ENCODE assay signal across 1 fruit fly cellular context in the genomic region with DNA sequence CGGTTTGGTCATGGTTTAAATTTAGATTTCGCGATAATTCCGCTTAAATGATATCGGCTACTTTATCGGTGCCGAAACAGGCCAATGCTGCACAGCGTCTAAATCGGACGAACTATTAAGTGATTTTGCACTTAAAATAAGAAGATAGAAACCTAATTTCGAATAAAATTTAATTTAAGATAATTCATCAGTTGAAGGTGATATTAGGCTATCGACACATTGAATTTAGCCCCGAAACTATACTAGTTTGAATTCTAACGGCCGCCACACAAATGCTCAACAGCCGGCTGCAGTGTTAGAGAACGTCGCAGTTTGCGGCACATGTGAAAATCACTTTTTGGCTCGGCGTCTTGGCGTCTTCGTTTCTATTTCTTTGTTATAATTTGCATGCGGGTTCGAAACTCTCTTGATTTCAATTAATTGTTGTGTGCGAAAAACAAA.
TF ChIP-seq lines count a peak whose summit lies in the region.

sle (plus strand) TSS at position 293 of the 441 bp plus-strand sequence.

TF ChIP-seq in whole organism, embryonic, 481 proteins besides CTCF, POLR2A, EP300 and RAD21 (continued from another document and continues in another):
- TF ChIP-seq CG15269 (tag; optimal IDR thresholded peaks at IDR 0.05; lab: Kevin White, UChicago) (no peak), CG30431 (GFP tag; optimal IDR thresholded peaks at IDR 0.05; lab: Kevin White, UChicago) (peak; percentile 26), HmgZ (tag; optimal IDR thresholded peaks at IDR 0.05; lab: Kevin White, UChicago) (peak; percentile 90), slou (GFP tag; optimal IDR thresholded peaks at IDR 0.05; lab: Kevin White, UChicago) (no peak), CG15514 (GFP tag; optimal IDR thresholded peaks at IDR 0.05; lab: Kevin White, UChicago) (peak; percentile 83), pfk (GFP tag; optimal IDR thresholded peaks at IDR 0.05; lab: Kevin White, UChicago) (no peak), CG9817 (tag; optimal IDR thresholded peaks at IDR 0.05; lab: Kevin White, UChicago) (peak; percentile 32), ac (GFP tag; optimal IDR thresholded peaks at IDR 0.05; lab: Kevin White, UChicago) (no peak), CG10462 (GFP tag; optimal IDR thresholded peaks at IDR 0.05; lab: Kevin White, UChicago) (peak; percentile 27), Oaz (GFP tag; IDR thresholded peaks at IDR 0.05; lab: Robert Waterston, UW) (no peak), Awh (GFP tag; IDR thresholded peaks at IDR 0.05; lab: Robert Waterston, UW) (no peak), CG11456 (GFP tag; IDR thresholded peaks at IDR 0.05; lab: Robert Waterston, UW) (no peak), Poxn (GFP tag; IDR thresholded peaks at IDR 0.05; lab: Robert Waterston, UW) (no peak), sqz (GFP tag; optimal IDR thresholded peaks at IDR 0.05; lab: Kevin White, UChicago) (no peak), Dll (GFP tag; IDR thresholded peaks at IDR 0.05; lab: Robert Waterston, UW; ENCODE audit: partially characterized antibody) (peak; percentile 64; the same call in 2 of the 4 replicates), Gsc (GFP tag; IDR thresholded peaks at IDR 0.05; lab: Robert Waterston, UW) (no peak), chm (GFP tag; IDR thresholded peaks at IDR 0.05; lab: Robert Waterston, UW) (no peak), CG1647 (GFP tag; optimal IDR thresholded peaks at IDR 0.05; lab: Kevin White, UChicago) (peak; percentile 35), CG10267 (tag; optimal IDR thresholded peaks at IDR 0.05; lab: Kevin White, UChicago) (peak; percentile 99), CG6254 (GFP tag; optimal IDR thresholded peaks at IDR 0.05; lab: Kevin White, UChicago) (no peak), CG17612 (GFP tag; IDR thresholded peaks at IDR 0.05; lab: Robert Waterston, UW) (no peak), HLHmδ (GFP tag; optimal IDR thresholded peaks at IDR 0.05; lab: Kevin White, UChicago) (no peak), CG12769 (tag; optimal IDR thresholded peaks at IDR 0.05; lab: Kevin White, UChicago) (no peak), Mes4 (GFP tag; optimal IDR thresholded peaks at IDR 0.05; lab: Kevin White, UChicago) (peak; percentile 38), Eip74EF (GFP tag; optimal IDR thresholded peaks at IDR 0.05; lab: Kevin White, UChicago) (no peak), CG3838 (GFP tag; optimal IDR thresholded peaks at IDR 0.05; lab: Kevin White, UChicago) (no peak), ato (GFP tag; IDR thresholded peaks at IDR 0.05; lab: Robert Waterston, UW; ENCODE audit: partially characterized antibody) (no peak), YL-1 (GFP tag; optimal IDR thresholded peaks at IDR 0.05; lab: Kevin White, UChicago) (peak; percentile 89), seq (GFP tag; IDR thresholded peaks at IDR 0.05; lab: Robert Waterston, UW) (no peak), chn (GFP tag; optimal IDR thresholded peaks at IDR 0.05; lab: Kevin White, UChicago) (peak; percentile 66), trem (tag; optimal IDR thresholded peaks at IDR 0.05; lab: Kevin White, UChicago) (peak; percentile 81), jing (GFP tag; optimal IDR thresholded peaks at IDR 0.05; lab: Kevin White, UChicago) (no peak), CG33213 (GFP tag; optimal IDR thresholded peaks at IDR 0.05; lab: Kevin White, UChicago) (peak; percentile 42), CG10431 (GFP tag; optimal IDR thresholded peaks at IDR 0.05; lab: Kevin White, UChicago) (peak; percentile 45), CG17385 (GFP tag; optimal IDR thresholded peaks at IDR 0.05; lab: Kevin White, UChicago) (peak; percentile 78), ATbp (GFP tag; optimal IDR thresholded peaks at IDR 0.05; lab: Kevin White, UChicago) (no peak), en (GFP tag; optimal IDR thresholded peaks at IDR 0.05; lab: Kevin White, UChicago) (no peak), hth (optimal IDR thresholded peaks at IDR 0.05; lab: Kevin White, UChicago) (no peak), CG2889 (GFP tag; IDR thresholded peaks at IDR 0.05; lab: Robert Waterston, UW) (0 out of 3 replicates have a peak, but pooled peaks have one; percentile 12), CG14667 (GFP tag; IDR thresholded peaks at IDR 0.05; lab: Robert Waterston, UW) (no peak), btn (GFP tag; optimal IDR thresholded peaks at IDR 0.05; lab: Kevin White, UChicago) (peak; percentile 21), CG34224 (GFP tag; IDR thresholded peaks at IDR 0.05; lab: Robert Waterston, UW; ENCODE audit: partially characterized antibody) (peak; percentile 42; the same call in 1 of the 3 replicates), Atf6 (GFP tag; IDR thresholded peaks at IDR 0.05; lab: Robert Waterston, UW) (peak; percentile 58; the same call in 1 of the 2 replicates), sna (GFP tag; IDR thresholded peaks at IDR 0.05; lab: Robert Waterston, UW; ENCODE audit: partially characterized antibody) (no peak), Ravus (GFP tag; IDR thresholded peaks at IDR 0.05; lab: Robert Waterston, UW) (no peak), sisA (GFP tag; IDR thresholded peaks at IDR 0.05; lab: Robert Waterston, UW) (no peak), repo (GFP tag; optimal IDR thresholded peaks at IDR 0.05; lab: Kevin White, UChicago) (peak; percentile 42), sr (GFP tag; IDR thresholded peaks at IDR 0.05; lab: Robert Waterston, UW) (no peak), CG2678 (tag; optimal IDR thresholded peaks at IDR 0.05; lab: Kevin White, UChicago) (no peak), lov (optimal IDR thresholded peaks at IDR 0.05; lab: Kevin White, UChicago) (no peak), lov (GFP tag; IDR thresholded peaks at IDR 0.05; lab: Robert Waterston, UW) (no peak), fd3F (GFP tag; optimal IDR thresholded peaks at IDR 0.05; lab: Kevin White, UChicago) (peak; percentile 3), unpg (GFP tag; optimal IDR thresholded peaks at IDR 0.05; lab: Kevin White, UChicago) (no peak), Dp (GFP tag; optimal IDR thresholded peaks at IDR 0.05; lab: Kevin White, UChicago) (peak; percentile 82), vfl (GFP tag; optimal IDR thresholded peaks at IDR 0.05; lab: Kevin White, UChicago) (peak; percentile 32), nmo (GFP tag; optimal IDR thresholded peaks at IDR 0.05; lab: Kevin White, UChicago) (peak; percentile 61), CG11695 (GFP tag; IDR thresholded peaks at IDR 0.05; lab: Robert Waterston, UW) (no peak), lbe (GFP tag; optimal IDR thresholded peaks at IDR 0.05; lab: Kevin White, UChicago) (no peak), emc (GFP tag; optimal IDR thresholded peaks at IDR 0.05; lab: Kevin White, UChicago) (no peak), Sox100B (GFP tag; optimal IDR thresholded peaks at IDR 0.05; lab: Kevin White, UChicago) (no peak), twi (tag; optimal IDR thresholded peaks at IDR 0.05; lab: Kevin White, UChicago) (peak; percentile 68), CG8359 (GFP tag; optimal IDR thresholded peaks at IDR 0.05; lab: Kevin White, UChicago; ENCODE audit: borderline replicate concordance) (no peak), Scr (GFP tag; IDR thresholded peaks at IDR 0.05; lab: Robert Waterston, UW; ENCODE audit: partially characterized antibody) (peak; percentile 59), CG6654 (GFP tag; optimal IDR thresholded peaks at IDR 0.05; lab: Kevin White, UChicago) (no peak), nom (GFP tag; optimal IDR thresholded peaks at IDR 0.05; lab: Kevin White, UChicago) (peak; percentile 44), Spps (tag; optimal IDR thresholded peaks at IDR 0.05; lab: Kevin White, UChicago) (no peak), gcm2 (GFP tag; optimal IDR thresholded peaks at IDR 0.05; lab: Kevin White, UChicago) (peak; percentile 19), ci (GFP tag; IDR thresholded peaks at IDR 0.05; lab: Robert Waterston, UW) (no peak), CG4854 (GFP tag; optimal IDR thresholded peaks at IDR 0.05; lab: Kevin White, UChicago) (peak; percentile 54), CG11723 (GFP tag; optimal IDR thresholded peaks at IDR 0.05; lab: Kevin White, UChicago) (no peak), CG14860 (GFP tag; IDR thresholded peaks at IDR 0.05; lab: Robert Waterston, UW; ENCODE audit: partially characterized antibody) (peak; percentile 65; the same call in 2 of the 3 replicates), sim (GFP tag; IDR thresholded peaks at IDR 0.05; lab: Robert Waterston, UW) (no peak), ftz-f1 (GFP tag; optimal IDR thresholded peaks at IDR 0.05; lab: Kevin White, UChicago) (no peak), CG5245 (GFP tag; optimal IDR thresholded peaks at IDR 0.05; lab: Kevin White, UChicago) (peak; percentile 30), CG12942 (GFP tag; optimal IDR thresholded peaks at IDR 0.05; lab: Kevin White, UChicago) (peak; percentile 47), GATAe (GFP tag; conservative IDR thresholded peaks at IDR 0.05; lab: Robert Waterston, UW) (no peak), fd64A (GFP tag; optimal IDR thresholded peaks at IDR 0.05; lab: Kevin White, UChicago) (no peak), Doc2 (GFP tag; IDR thresholded peaks at IDR 0.05; lab: Robert Waterston, UW) (no peak), Elba2 (GFP tag; optimal IDR thresholded peaks at IDR 0.05; lab: Kevin White, UChicago) (peak; percentile 14), CG18764 (GFP tag; optimal IDR thresholded peaks at IDR 0.05; lab: Kevin White, UChicago) (peak; percentile 11), ranshi (GFP tag; IDR thresholded peaks at IDR 0.05; lab: Robert Waterston, UW) (no peak), nau (GFP tag; optimal IDR thresholded peaks at IDR 0.05; lab: Kevin White, UChicago) (no peak), tgo (GFP tag; IDR thresholded peaks at IDR 0.05; lab: Robert Waterston, UW) (0 out of 3 replicates have a peak, but pooled peaks have one; percentile 17), wor (GFP tag; IDR thresholded peaks at IDR 0.05; lab: Robert Waterston, UW) (no peak), unc-4 (GFP tag; IDR thresholded peaks at IDR 0.05; lab: Robert Waterston, UW; ENCODE audit: partially characterized antibody) (peak; percentile 44; the same call in 1 of the 2 replicates), Jarid2 (GFP tag; optimal IDR thresholded peaks at IDR 0.05; lab: Kevin White, UChicago) (no peak), crc (GFP tag; optimal IDR thresholded peaks at IDR 0.05; lab: Kevin White, UChicago) (no peak), NFAT (GFP tag; IDR thresholded peaks at IDR 0.05; lab: Robert Waterston, UW) (no peak; the same call in 1 of the 2 replicates), B-H1 (GFP tag; IDR thresholded peaks at IDR 0.05; lab: Robert Waterston, UW) (no peak), CG4404 (GFP tag; IDR thresholded peaks at IDR 0.05; lab: Robert Waterston, UW) (peak; percentile 24; the same call in 1 of the 2 replicates), CG1233 (GFP tag; optimal IDR thresholded peaks at IDR 0.05; lab: Kevin White, UChicago) (peak; percentile 37), CG8765 (GFP tag; IDR thresholded peaks at IDR 0.05; lab: Robert Waterston, UW) (no peak), Hr51 (GFP tag; optimal IDR thresholded peaks at IDR 0.05; lab: Kevin White, UChicago) (peak in 1 of 2 experiments; percentile 36), CG7928 (GFP tag; optimal IDR thresholded peaks at IDR 0.05; lab: Kevin White, UChicago) (peak; percentile 54), CG3163 (GFP tag; optimal IDR thresholded peaks at IDR 0.05; lab: Kevin White, UChicago) (peak; percentile 39), pho (GFP tag; optimal IDR thresholded peaks at IDR 0.05; lab: Kevin White, UChicago) (peak; percentile 65), toy (GFP tag; IDR thresholded peaks at IDR 0.05; lab: Robert Waterston, UW) (no peak), dati (GFP tag; IDR thresholded peaks at IDR 0.05; lab: Robert Waterston, UW) (no peak), CoRest (tag; optimal IDR thresholded peaks at IDR 0.05; lab: Kevin White, UChicago) (peak; percentile 80), exex (tag; optimal IDR thresholded peaks at IDR 0.05; lab: Kevin White, UChicago) (no peak), Rx (GFP tag; IDR thresholded peaks at IDR 0.05; lab: Robert Waterston, UW) (no peak), CG2199 (GFP tag; IDR thresholded peaks at IDR 0.05; lab: Robert Waterston, UW) (no peak), dan (GFP tag; IDR thresholded peaks at IDR 0.05; lab: Robert Waterston, UW) (no peak), H2.0 (GFP tag; IDR thresholded peaks at IDR 0.05; lab: Robert Waterston, UW) (no peak), Myb (GFP tag; optimal IDR thresholded peaks at IDR 0.05; lab: Kevin White, UChicago) (peak; percentile 99), CG30403 (GFP tag; optimal IDR thresholded peaks at IDR 0.05; lab: Kevin White, UChicago) (peak; percentile 66), tna (GFP tag; IDR thresholded peaks at IDR 0.05; lab: Robert Waterston, UW; ENCODE audit: partially characterized antibody) (no peak), stwl (tag; optimal IDR thresholded peaks at IDR 0.05; lab: Kevin White, UChicago) (peak; percentile 73), CG6791 (GFP tag; IDR thresholded peaks at IDR 0.05; lab: Robert Waterston, UW; ENCODE audit: partially characterized antibody) (no peak), Ada2b (GFP tag; IDR thresholded peaks at IDR 0.05; lab: Robert Waterston, UW) (no peak), h (optimal IDR thresholded peaks at IDR 0.05; lab: Kevin White, UChicago) (no peak), sob (GFP tag; IDR thresholded peaks at IDR 0.05; lab: Robert Waterston, UW) (peak; percentile 61), CG14441 (GFP tag; IDR thresholded peaks at IDR 0.05; lab: Robert Waterston, UW) (no peak), Hsf (GFP tag; optimal IDR thresholded peaks at IDR 0.05; lab: Kevin White, UChicago) (peak; percentile 62), bowl (GFP tag; IDR thresholded peaks at IDR 0.05; lab: Robert Waterston, UW) (peak; percentile 37; the same call in 1 of the 2 replicates), CHES-1-like (GFP tag; optimal IDR thresholded peaks at IDR 0.05; lab: Kevin White, UChicago) (peak; percentile 78), cato (GFP tag; optimal IDR thresholded peaks at IDR 0.05; lab: Kevin White, UChicago; ENCODE audit: borderline replicate concordance) (peak; percentile 7), stc (GFP tag; IDR thresholded peaks at IDR 0.05; lab: Robert Waterston, UW) (no peak), CG18476 (GFP tag; optimal IDR thresholded peaks at IDR 0.05; lab: Kevin White, UChicago) (peak; percentile 61), lab (GFP tag; optimal IDR thresholded peaks at IDR 0.05; lab: Kevin White, UChicago) (no peak), CG2712 (tag; optimal IDR thresholded peaks at IDR 0.05; lab: Kevin White, UChicago) (peak; percentile 61), inv (GFP tag; IDR thresholded peaks at IDR 0.05; lab: Robert Waterston, UW; ENCODE audit: partially characterized antibody) (peak; percentile 43; the same call in 1 of the 2 replicates), CG9215 (GFP tag; IDR thresholded peaks at IDR 0.05; lab: Robert Waterston, UW) (no peak), CG11398 (GFP tag; optimal IDR thresholded peaks at IDR 0.05; lab: Kevin White, UChicago) (no peak), pros (GFP tag; optimal IDR thresholded peaks at IDR 0.05; lab: Kevin White, UChicago) (peak; percentile 8), BtbVII (GFP tag; optimal IDR thresholded peaks at IDR 0.05; lab: Kevin White, UChicago) (peak; percentile 27), CG10209 (GFP tag; optimal IDR thresholded peaks at IDR 0.05; lab: Kevin White, UChicago) (no peak)
